Worm (Caenorhabditis elegans): Measurements from ENCODE around the gene aqp-3.

DNA sequence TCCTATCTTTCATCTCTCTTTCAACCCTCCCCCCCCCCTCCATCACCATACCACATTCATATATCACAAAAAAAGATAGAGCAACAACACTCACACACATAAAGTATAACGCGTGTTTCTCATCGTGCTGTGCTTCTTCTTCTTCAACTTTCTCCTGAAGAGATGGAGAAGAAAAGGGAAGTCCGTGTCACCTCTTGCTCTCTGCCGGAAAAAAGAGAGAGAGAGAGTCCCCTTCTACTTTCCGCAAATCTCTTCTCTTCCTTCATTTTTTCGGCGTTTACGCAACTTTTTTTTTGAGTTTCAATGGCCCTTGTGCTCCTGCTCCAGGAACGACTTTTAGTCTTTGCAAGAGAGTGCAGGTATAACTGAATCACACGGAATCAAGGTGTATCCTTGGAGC, 13.4 kb upstream of the aqp-3 start:
- no peak for TF ChIP-seq ceh-82 (tag; optimal IDR thresholded peaks at IDR 0.05)
- no peak for TF ChIP-seq unc-39 (tag; optimal IDR thresholded peaks at IDR 0.05)

All from whole organism, L4 larva.